Worm (Caenorhabditis elegans) whole organism, mixed stage, embryonic: ENCODE measurements around the gene cdk-1.

ENCODE experiments used
- bed-3 ChIP-seq: fragments of 200-800 bp; sonication (Bioruptor generic); optimal IDR thresholded peaks from 3 replicates; lab custom pipeline; 2018; ENCODE audit warnings: mild to moderate bottlenecking, missing genetic modification characterization, moderate library complexity, missing compliant biosample characterization
- ces-1 ChIP-seq: fragments of 150-350 bp; optimal IDR thresholded peaks from 2 replicates; lab custom pipeline; 2014; ENCODE audit warnings: missing biosample characterization, missing genetic modification reagents, missing genetic modification characterization
- lsy-2 ChIP-seq: fragments of 150-350 bp; optimal IDR thresholded peaks from 2 replicates; lab custom pipeline; 2014; ENCODE audit warnings: missing biosample characterization, missing genetic modification characterization
- nhr-76 ChIP-seq: sonication (generic microtip); optimal IDR thresholded peaks from 2 replicates; lab custom pipeline; 2017; ENCODE audit warnings: missing biosample characterization, missing genetic modification characterization
- sem-2 ChIP-seq: fragments of 200-800 bp; sonication (Bioruptor generic); optimal IDR thresholded peaks from 2 replicates; lab custom pipeline; 2018; ENCODE audit warnings: mild to moderate bottlenecking, missing genetic modification characterization, missing compliant biosample characterization
- unc-39 ChIP-seq: fragments of 150-350 bp; optimal IDR thresholded peaks from 2 replicates; lab custom pipeline; 2014; ENCODE audit warnings: missing biosample characterization, missing genetic modification characterization

ce11 chrIII:9720191-9720590 is 27.1 kb upstream of the cdk-1 start, which contains the start of gene ncx-7:
- TF ChIP-seq lsy-2 (tag; lab: Kevin White, UChicago) = no peak
- no peak for TF ChIP-seq nhr-76
- no peak for TF ChIP-seq ces-1
- TF ChIP-seq sem-2 (GFP tag; lab: Kevin White, UChicago) = no peak
- TF ChIP-seq bed-3 (GFP tag; lab: Kevin White, UChicago) = no peak
- TF ChIP-seq unc-39 = no peak
